Fruit fly (Drosophila melanogaster) whole organism, embryonic: ENCODE measurements around the gene Slob.
A peak's percentile ranks its signal among the peaks of the same experiment; 100 is the strongest.

Experiments
- ATbp ChIP-seq: fragments of 200-800 bp; sonication (Bioruptor generic); optimal IDR thresholded peaks from 2 replicates; lab custom pipeline; 2017; ENCODE audit warnings: missing biosample characterization, mild to moderate bottlenecking, missing genetic modification characterization, missing genetic modification reagents
- Atf3 ChIP-seq: fragments of 200-800 bp; sonication (Bioruptor generic); optimal IDR thresholded peaks from 3 replicates; lab custom pipeline; 2016; ENCODE audit warnings: missing biosample characterization, missing genetic modification characterization
- Atf6 ChIP-seq: fragments of 200-800 bp; sonication (Bioruptor generic); IDR thresholded peaks from 2 replicates; pipeline ENCODE4 v1.3.6; 2022; ENCODE audit warnings: missing biosample characterization, missing genetic modification characterization
- Bgb ChIP-seq: fragments of 200-800 bp; sonication (Bioruptor generic); IDR thresholded peaks from 2 replicates; pipeline ENCODE4 v1.3.6; 2022; ENCODE audit warnings: missing biosample characterization, missing genetic modification characterization; ENCODE audit not compliant: partially characterized antibody
- CG10209 ChIP-seq: fragments of 200-800 bp; sonication (Bioruptor generic); optimal IDR thresholded peaks from 3 replicates; lab custom pipeline; 2017; ENCODE audit warnings: missing biosample characterization, mild to moderate bottlenecking, missing genetic modification characterization, missing genetic modification reagents
- CG10462 ChIP-seq: fragments of 200-800 bp; sonication (Bioruptor generic); optimal IDR thresholded peaks from 2 replicates; lab custom pipeline; 2016; ENCODE audit warnings: missing biosample characterization, missing genetic modification characterization
- CG10959 ChIP-seq: fragments of 200-800 bp; sonication (Bioruptor generic); IDR thresholded peaks from 2 replicates; pipeline ENCODE4 v1.3.6; 2022; ENCODE audit warnings: missing biosample characterization, missing genetic modification characterization
- CG10979 ChIP-seq: fragments of 200-800 bp; sonication (Bioruptor generic); optimal IDR thresholded peaks from 2 replicates; lab custom pipeline; 2018; ENCODE audit warnings: missing biosample characterization, mild to moderate bottlenecking, missing genetic modification characterization, moderate library complexity
- CG12942 ChIP-seq: fragments of 200-800 bp; sonication (Bioruptor generic); optimal IDR thresholded peaks from 3 replicates; lab custom pipeline; 2016; ENCODE audit warnings: missing biosample characterization, missing genetic modification characterization
- CG15696 ChIP-seq: fragments of 200-800 bp; sonication (Bioruptor generic); optimal IDR thresholded peaks from 2 replicates; lab custom pipeline; 2019; ENCODE audit warnings: missing biosample characterization, mild to moderate bottlenecking, missing genetic modification characterization, moderate library complexity
- CG16863 ChIP-seq: fragments of 200-800 bp; sonication (Bioruptor generic); optimal IDR thresholded peaks from 3 replicates; lab custom pipeline; 2016; ENCODE audit warnings: missing biosample characterization, missing genetic modification characterization
- CG18011 ChIP-seq: fragments of 200-800 bp; sonication (Bioruptor generic); optimal IDR thresholded peaks from 2 replicates; lab custom pipeline; 2017; ENCODE audit warnings: missing biosample characterization, missing genetic modification characterization, mild to moderate bottlenecking, moderate library complexity, missing genotype
- CG2120 ChIP-seq: fragments of 200-800 bp; sonication (Bioruptor generic); optimal IDR thresholded peaks from 3 replicates; lab custom pipeline; 2016; ENCODE audit warnings: missing biosample characterization, missing genetic modification characterization
- CG3163 ChIP-seq: fragments of 200-800 bp; sonication (Bioruptor generic); optimal IDR thresholded peaks from 3 replicates; lab custom pipeline; 2016; ENCODE audit warnings: missing biosample characterization, missing genetic modification characterization
- CG34422 ChIP-seq: fragments of 200-800 bp; sonication (Bioruptor generic); IDR thresholded peaks from 3 replicates; pipeline ENCODE4 v1.3.6; 2022; ENCODE audit warnings: missing biosample characterization, missing genetic modification characterization
- CG3847 ChIP-seq: fragments of 200-800 bp; sonication (Bioruptor generic); IDR thresholded peaks from 2 replicates; pipeline ENCODE4 v1.3.6; 2022; ENCODE audit warnings: missing biosample characterization, missing genetic modification characterization
- CG7271 ChIP-seq: fragments of 200-800 bp; sonication (Bioruptor generic); optimal IDR thresholded peaks from 2 replicates; lab custom pipeline; 2018; ENCODE audit warnings: missing biosample characterization, mild to moderate bottlenecking, missing genetic modification characterization, moderate library complexity
- CG7372 ChIP-seq: fragments of 200-800 bp; sonication (Bioruptor generic); IDR thresholded peaks from 2 replicates; pipeline ENCODE4 v1.3.6; 2022; ENCODE audit warnings: missing biosample characterization, missing genetic modification characterization
- CG9932 ChIP-seq: fragments of 200-800 bp; sonication (Bioruptor generic); IDR thresholded peaks from 2 replicates; pipeline ENCODE4 v1.3.6; 2022; ENCODE audit warnings: missing biosample characterization, missing genetic modification characterization
- CoRest ChIP-seq: fragments of 200-800 bp; sonication (Bioruptor generic); optimal IDR thresholded peaks from 3 replicates; lab custom pipeline; 2018; ENCODE audit warnings: missing biosample characterization, mild to moderate bottlenecking, missing genetic modification characterization, moderate library complexity
- Dbx ChIP-seq: fragments of 200-800 bp; sonication (Bioruptor generic); IDR thresholded peaks from 3 replicates; pipeline ENCODE4 v1.3.6; 2022; ENCODE audit warnings: missing biosample characterization, missing genetic modification characterization
- Dek ChIP-seq: fragments of 200-800 bp; sonication (Bioruptor generic); optimal IDR thresholded peaks from 3 replicates; lab custom pipeline; 2019; ENCODE audit warnings: missing biosample characterization, mild to moderate bottlenecking, missing genetic modification characterization, moderate library complexity
- E2f2 ChIP-seq: fragments of 200-800 bp; sonication (Bioruptor generic); IDR thresholded peaks from 2 replicates; pipeline ENCODE4 v1.3.6; 2022; ENCODE audit warnings: missing biosample characterization, missing genetic modification characterization
- Gsc ChIP-seq: fragments of 200-800 bp; sonication (Bioruptor generic); IDR thresholded peaks from 2 replicates; pipeline ENCODE4 v1.3.6; 2022; ENCODE audit warnings: missing biosample characterization, missing genetic modification characterization
- Gug ChIP-seq: fragments of 200-800 bp; sonication (Bioruptor generic); IDR thresholded peaks from 4 replicates; pipeline ENCODE4 v1.3.6; 2022; ENCODE audit warnings: missing biosample characterization, missing genetic modification characterization
- Hmr ChIP-seq: fragments of 200-800 bp; sonication (Bioruptor generic); optimal IDR thresholded peaks from 3 replicates; lab custom pipeline; 2017; ENCODE audit warnings: mild to moderate bottlenecking, missing biosample characterization, missing genetic modification reagents, missing genetic modification characterization
- Hr78 ChIP-seq, 2 experiments: fragments of 200-800 bp in 1 of 2; fragments of >200 bp in 1 of 2; sonication (Bioruptor generic) in 1 of 2; optimal IDR thresholded peaks; 2 replicates each; lab custom pipeline; 2017 to 2019; ENCODE audit warnings: missing biosample characterization in 2 of 2, missing genetic modification characterization in 2 of 2, mild to moderate bottlenecking in 1 of 2, moderate library complexity in 1 of 2
- Meics ChIP-seq: fragments of 200-800 bp; sonication (Bioruptor generic); optimal IDR thresholded peaks from 2 replicates; lab custom pipeline; 2017; ENCODE audit warnings: missing biosample characterization, mild to moderate bottlenecking, missing genetic modification characterization
- Opbp ChIP-seq: fragments of 200-800 bp; sonication (Bioruptor generic); IDR thresholded peaks from 3 replicates; pipeline ENCODE4 v1.3.6; 2022; ENCODE audit warnings: missing biosample characterization, missing genetic modification characterization; ENCODE audit not compliant: partially characterized antibody
- amos ChIP-seq: fragments of 200-800 bp; sonication (Bioruptor generic); IDR thresholded peaks from 2 replicates; pipeline ENCODE4 v1.3.6; 2022; ENCODE audit warnings: missing biosample characterization, missing genetic modification characterization; ENCODE audit not compliant: partially characterized antibody
- aop ChIP-seq: fragments of 200-800 bp; sonication (Bioruptor generic); IDR thresholded peaks from 2 replicates; pipeline ENCODE4 v1.3.6; 2022; ENCODE audit warnings: missing biosample characterization, missing genetic modification characterization
- ap ChIP-seq: fragments of 200-800 bp; sonication (Bioruptor generic); IDR thresholded peaks from 2 replicates; pipeline ENCODE4 v1.3.6; 2022; ENCODE audit warnings: missing biosample characterization, missing genetic modification characterization
- bowl ChIP-seq: fragments of 200-800 bp; sonication (Bioruptor generic); IDR thresholded peaks from 2 replicates; pipeline ENCODE4 v1.3.6; 2022; ENCODE audit warnings: missing biosample characterization, missing genetic modification characterization
- ci ChIP-seq: fragments of 200-800 bp; sonication (Bioruptor generic); IDR thresholded peaks from 3 replicates; pipeline ENCODE4 v1.3.6; 2022; ENCODE audit warnings: missing biosample characterization, missing genetic modification characterization
- dan ChIP-seq: fragments of 200-800 bp; sonication (Bioruptor generic); IDR thresholded peaks from 2 replicates; pipeline ENCODE4 v1.3.6; 2022; ENCODE audit warnings: missing biosample characterization, missing genetic modification characterization
- dmrt99B ChIP-seq: fragments of 200-800 bp; sonication (Bioruptor generic); optimal IDR thresholded peaks from 2 replicates; lab custom pipeline; 2018; ENCODE audit warnings: missing biosample characterization, mild to moderate bottlenecking, missing genetic modification characterization, moderate library complexity
- emc ChIP-seq: fragments of 200-800 bp; sonication (Bioruptor generic); optimal IDR thresholded peaks from 2 replicates; lab custom pipeline; 2016; ENCODE audit warnings: missing biosample characterization, missing genetic modification characterization
- esg ChIP-seq: fragments of 200-800 bp; sonication (Bioruptor generic); conservative IDR thresholded peaks from 2 replicates; pipeline ENCODE4 v1.3.6; 2022; ENCODE audit warnings: missing biosample characterization, missing genetic modification characterization
- fd102C ChIP-seq: fragments of 200-800 bp; sonication (Bioruptor generic); optimal IDR thresholded peaks from 2 replicates; lab custom pipeline; 2018; ENCODE audit warnings: missing biosample characterization, mild to moderate bottlenecking, missing genetic modification characterization, moderate library complexity
- ftz-f1 ChIP-seq: fragments of 200-800 bp; sonication (Bioruptor generic); optimal IDR thresholded peaks from 2 replicates; lab custom pipeline; 2016; ENCODE audit warnings: missing biosample characterization, missing genetic modification characterization
- gce ChIP-seq: fragments of 200-800 bp; sonication (Bioruptor generic); IDR thresholded peaks from 3 replicates; pipeline ENCODE4 v1.3.6; 2022; ENCODE audit warnings: missing biosample characterization, missing genetic modification characterization
- lmd ChIP-seq: fragments of 200-800 bp; sonication (Bioruptor generic); IDR thresholded peaks from 2 replicates; pipeline ENCODE4 v1.3.6; 2022; ENCODE audit warnings: missing biosample characterization, missing genetic modification characterization
- nerfin-2 ChIP-seq: fragments of 200-800 bp; sonication (Bioruptor generic); IDR thresholded peaks from 2 replicates; pipeline ENCODE4 v1.3.6; 2022; ENCODE audit warnings: missing biosample characterization, missing genetic modification characterization; ENCODE audit not compliant: partially characterized antibody
- pb ChIP-seq: fragments of 200-800 bp; sonication (Bioruptor generic); optimal IDR thresholded peaks from 3 replicates; lab custom pipeline; 2016; ENCODE audit warnings: missing biosample characterization, missing genetic modification characterization
- pita ChIP-seq: fragments of 200-800 bp; sonication (Bioruptor generic); optimal IDR thresholded peaks from 2 replicates; lab custom pipeline; 2017; ENCODE audit warnings: missing biosample characterization, mild to moderate bottlenecking, missing genetic modification characterization
- ranshi ChIP-seq: fragments of 200-800 bp; sonication (Bioruptor generic); IDR thresholded peaks from 2 replicates; pipeline ENCODE4 v1.3.6; 2022; ENCODE audit warnings: missing biosample characterization, missing genetic modification characterization
- rib ChIP-seq: fragments of 200-800 bp; sonication (Bioruptor generic); IDR thresholded peaks from 2 replicates; pipeline ENCODE4 v1.3.6; 2022; ENCODE audit warnings: missing biosample characterization, missing genetic modification characterization
- ro ChIP-seq: fragments of 200-800 bp; sonication (Bioruptor generic); IDR thresholded peaks from 2 replicates; pipeline ENCODE4 v1.3.6; 2022; ENCODE audit warnings: missing biosample characterization, missing genetic modification characterization
- slbo ChIP-seq: fragments of 200-800 bp; sonication (Bioruptor generic); IDR thresholded peaks from 2 replicates; pipeline ENCODE4 v1.3.6; 2022; ENCODE audit warnings: missing biosample characterization, missing genetic modification characterization
- sqz ChIP-seq: fragments of 200-800 bp; sonication (Bioruptor generic); optimal IDR thresholded peaks from 3 replicates; lab custom pipeline; 2018; ENCODE audit warnings: missing biosample characterization, mild to moderate bottlenecking, missing genetic modification characterization

Slob gene

DNA sequence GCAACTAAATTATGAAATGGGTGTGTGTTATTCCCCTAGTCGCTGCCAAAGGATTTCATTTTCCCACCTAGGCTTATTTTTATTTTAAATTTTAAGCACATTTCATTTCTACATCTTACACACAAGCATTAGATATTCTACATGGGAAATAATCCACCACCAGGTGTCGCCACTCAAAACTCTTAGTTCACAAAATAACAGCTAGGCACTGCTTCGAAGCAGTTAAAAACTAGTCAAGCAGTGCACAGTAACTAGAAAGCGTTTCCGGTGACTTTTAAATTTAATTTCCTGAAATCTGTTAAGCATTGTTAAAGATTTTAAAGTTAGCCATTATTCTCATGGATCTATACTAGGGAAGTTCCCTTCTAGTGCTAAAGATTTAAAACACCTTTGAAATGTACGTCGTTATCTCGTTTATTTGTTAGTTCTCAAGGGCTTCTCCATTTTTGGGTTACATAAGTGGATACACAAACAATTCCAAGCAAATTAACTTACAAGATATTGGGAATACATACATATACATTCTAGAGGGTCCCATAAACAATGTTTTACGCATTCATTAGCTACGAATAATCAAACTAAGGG is 33.2 kb downstream of the Slob start (continued):
- TF ChIP-seq ci (GFP tag; lab: Robert Waterston, UW) (peak; percentile 97), CG7271 (peak; percentile 46), ATbp (GFP tag; lab: Kevin White, UChicago) (peak; percentile 77), rib (peak; percentile 66; the same call in 1 of the 2 replicates), ro (GFP tag; lab: Robert Waterston, UW) (peak; percentile 54; the same call in 1 of the 2 replicates), CG10959 (peak; percentile 77), Gsc (peak; percentile 56), Dbx (peak; percentile 89), CG10209 (GFP tag; lab: Kevin White, UChicago) (peak; percentile 79), aop (no peak), fd102C (GFP tag; lab: Kevin White, UChicago) (peak; percentile 87), ap (peak; percentile 84), CG34422 (GFP tag; lab: Robert Waterston, UW) (peak; percentile 87; the same call in 2 of the 3 replicates), CG2120 (GFP tag; lab: Kevin White, UChicago) (peak; percentile 77), CG15696 (tag; lab: Kevin White, UChicago) (no peak), CG7372 (GFP tag; lab: Robert Waterston, UW) (peak; percentile 70; the same call in 1 of the 2 replicates), esg (GFP tag; lab: Robert Waterston, UW) (peak; percentile 69), ranshi (GFP tag; lab: Robert Waterston, UW) (peak; percentile 86), CG10979 (tag; lab: Kevin White, UChicago) (no peak), Hr78 (GFP tag; optimal IDR thresholded peaks at IDR 0.05; lab: Kevin White, UChicago) (no peak), CG16863 (GFP tag; lab: Kevin White, UChicago) (peak; percentile 44), Opbp (GFP tag; lab: Robert Waterston, UW) (peak; percentile 42; the same call in 1 of the 3 replicates), gce (GFP tag; lab: Robert Waterston, UW) (peak; percentile 76), pita (peak; percentile 35), lmd (GFP tag; lab: Robert Waterston, UW) (peak; percentile 78), dan (GFP tag; lab: Robert Waterston, UW) (peak; percentile 8; the same call in 1 of the 2 replicates), E2f2 (GFP tag; lab: Robert Waterston, UW) (peak; percentile 56), CG9932 (peak; percentile 89), Bgb (GFP tag; lab: Robert Waterston, UW) (peak; percentile 33; the same call in 1 of the 2 replicates), pb (GFP tag; lab: Kevin White, UChicago) (no peak), Hmr (GFP tag; lab: Kevin White, UChicago) (peak; percentile 93), Gug (GFP tag; lab: Robert Waterston, UW) (peak; percentile 88), bowl (peak; percentile 38; the same call in 1 of the 2 replicates), CG12942 (peak; percentile 73), emc (GFP tag; lab: Kevin White, UChicago) (no peak), nerfin-2 (GFP tag; lab: Robert Waterston, UW) (no peak), amos (GFP tag; lab: Robert Waterston, UW) (peak; percentile 45), CG18011 (peak; percentile 71), Atf3 (GFP tag; lab: Kevin White, UChicago) (no peak), sqz (GFP tag; lab: Kevin White, UChicago) (no peak), CoRest (tag; lab: Kevin White, UChicago) (peak; percentile 52), CG3847 (GFP tag; lab: Robert Waterston, UW) (peak; percentile 87), CG3163 (GFP tag; lab: Kevin White, UChicago) (peak; percentile 70), Dek (tag; lab: Kevin White, UChicago) (peak; percentile 75), slbo (GFP tag; lab: Robert Waterston, UW) (peak; percentile 94), Meics (peak; percentile 2), ftz-f1 (peak; percentile 54), CG10462 (peak; percentile 50), dmrt99B (tag; lab: Kevin White, UChicago) (no peak), Atf6 (GFP tag; lab: Robert Waterston, UW) (peak; percentile 77)
